Worm (Caenorhabditis elegans): ENCODE results near the gene F52H3.11.
A peak's percentile ranks its signal among the peaks of the same experiment; 100 is the strongest.

The F52H3.11 gene

DNA sequence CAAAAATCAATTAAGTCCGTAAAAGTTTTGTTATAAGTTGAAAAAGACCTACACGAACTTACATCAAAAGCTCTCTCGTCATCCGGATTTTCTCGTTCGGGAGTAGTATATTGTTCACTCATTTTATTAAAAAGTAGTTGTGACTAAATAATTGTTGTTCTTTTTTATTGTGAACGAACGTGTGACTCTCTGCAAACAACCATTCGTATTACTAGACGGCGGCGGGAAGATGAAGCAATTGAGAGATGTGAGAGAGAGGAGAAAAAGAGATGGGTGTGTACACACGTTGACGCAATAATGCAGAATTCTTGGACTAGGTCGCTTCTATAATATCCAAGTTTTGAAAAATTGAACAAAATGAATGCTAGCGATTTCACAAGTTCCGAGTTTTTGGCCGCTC, at the start of gene F52H3.11, which contains the start of gene bath-38:
Gene F52H3.11 (minus strand): TSS at position 203 of the 400 bp plus-strand sequence.
Gene bath-38 (minus strand): TSS at position 310 of the 400 bp plus-strand sequence.
- TF ChIP-seq pha-4 (tag; optimal IDR thresholded peaks at IDR 0.05) (peak; percentile 89), nfya-1 (tag; optimal IDR thresholded peaks at IDR 0.05; ENCODE audit: insufficient read depth) (peak; percentile 55), unc-62 (GFP tag; optimal IDR thresholded peaks at IDR 0.05) (no peak), ama-1 (optimal IDR thresholded peaks at IDR 0.05) (no peak), elt-2 (tag; optimal IDR thresholded peaks at IDR 0.05) (peak; percentile 24), ceh-9 (tag; optimal IDR thresholded peaks at IDR 0.05) (no peak), tbx-2 (tag; optimal IDR thresholded peaks at IDR 0.05) (no peak), lin-15B (tag; optimal IDR thresholded peaks at IDR 0.05) (peak; percentile 16), ceh-16 (tag; optimal IDR thresholded peaks at IDR 0.05) (no peak), egl-5 (tag; optimal IDR thresholded peaks at IDR 0.05) (peak; percentile 49), egl-27 (tag; optimal IDR thresholded peaks at IDR 0.05) (no peak), daf-12 (tag; optimal IDR thresholded peaks at IDR 0.05) (no peak), ceh-82 (tag; optimal IDR thresholded peaks at IDR 0.05) (no peak), sea-2 (GFP tag; optimal IDR thresholded peaks at IDR 0.05) (no peak), ceh-28 (tag; optimal IDR thresholded peaks at IDR 0.05) (no peak), jun-1 (tag; optimal IDR thresholded peaks at IDR 0.05) (no peak), nhr-11 (tag; optimal IDR thresholded peaks at IDR 0.05) (no peak), nhr-25 (tag; optimal IDR thresholded peaks at IDR 0.05) (peak; percentile 34), nhr-237 (tag; optimal IDR thresholded peaks at IDR 0.05) (no peak), fkh-10 (GFP tag; optimal IDR thresholded peaks at IDR 0.05) (no peak), lin-39 (tag; optimal IDR thresholded peaks at IDR 0.05) (peak; percentile 21), nhr-76 (tag; optimal IDR thresholded peaks at IDR 0.05) (no peak), snpc-4 (tag; optimal IDR thresholded peaks at IDR 0.05) (peak; percentile 66)

DNA sequence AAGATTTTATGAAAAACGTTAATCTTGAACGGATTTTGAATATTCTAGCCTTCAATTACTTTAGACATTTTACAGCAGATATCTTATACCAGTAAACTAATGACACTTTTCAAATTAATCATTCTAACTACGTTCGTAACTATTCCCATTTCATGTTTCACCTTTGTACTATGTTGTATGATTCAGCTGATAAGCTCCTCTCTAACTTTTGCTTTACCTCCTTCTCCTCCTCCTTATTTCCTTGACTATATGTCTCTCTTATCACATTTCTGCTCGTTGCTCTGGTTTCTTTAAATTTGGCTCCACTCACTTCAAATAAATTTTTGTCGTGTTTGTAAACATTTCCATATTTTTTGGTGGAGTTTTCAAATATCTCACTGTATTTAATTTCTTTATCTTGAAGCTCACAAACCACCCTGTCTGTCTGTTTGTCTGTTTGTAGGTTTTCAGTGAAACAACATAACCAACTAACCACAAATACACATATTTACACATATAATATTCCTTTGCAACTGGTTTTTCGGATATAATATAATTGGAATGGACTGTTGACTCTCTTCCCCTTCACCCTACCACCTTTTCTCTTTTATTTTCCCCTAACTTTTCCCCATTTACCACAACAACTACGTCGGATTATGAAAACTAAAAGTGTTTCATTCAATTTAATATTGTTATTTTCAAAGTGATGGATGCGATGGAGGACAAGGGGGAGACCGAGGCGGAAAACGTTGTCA, 49.4 kb upstream of the F52H3.11 start, which contains the start of gene lact-2:
Gene lact-2 (plus strand): TSS at position 684 of the 734 bp plus-strand sequence.
- TF ChIP-seq elt-2 (tag; optimal IDR thresholded peaks at IDR 0.05) (peak; percentile 76), pqm-1 (tag; optimal IDR thresholded peaks at IDR 0.05) (peak; percentile 77), snpc-4 (tag; optimal IDR thresholded peaks at IDR 0.05) (no peak)

- TF ChIP-seq unc-39 (tag; optimal IDR thresholded peaks at IDR 0.05): no peak
- no peak for TF ChIP-seq nhr-237 (tag; optimal IDR thresholded peaks at IDR 0.05)
- no peak for TF ChIP-seq tbx-2 (tag; optimal IDR thresholded peaks at IDR 0.05)
- no peak for TF ChIP-seq snpc-4 (tag; optimal IDR thresholded peaks at IDR 0.05)
- no peak for TF ChIP-seq ztf-4 (tag; optimal IDR thresholded peaks at IDR 0.05)
- TF ChIP-seq nhr-67 (tag; optimal IDR thresholded peaks at IDR 0.05): no peak
- TF ChIP-seq nhr-12 (tag; optimal IDR thresholded peaks at IDR 0.05): no peak
Observed at ce11 chrII:10093120-10093519, 48.2 kb upstream of the F52H3.11 start.

ce11 chrII:10084482-10084881, 39.5 kb upstream of the F52H3.11 start:
- no peak for TF ChIP-seq eor-1 (tag; optimal IDR thresholded peaks at IDR 0.05)
- TF ChIP-seq snpc-4 (tag; optimal IDR thresholded peaks at IDR 0.05): no peak
- TF ChIP-seq egl-5 (tag; optimal IDR thresholded peaks at IDR 0.05): no peak
- TF ChIP-seq R02D3.7 (tag; optimal IDR thresholded peaks at IDR 0.05): no peak
- TF ChIP-seq ZK546.5 (tag; optimal IDR thresholded peaks at IDR 0.05): no peak

DNA sequence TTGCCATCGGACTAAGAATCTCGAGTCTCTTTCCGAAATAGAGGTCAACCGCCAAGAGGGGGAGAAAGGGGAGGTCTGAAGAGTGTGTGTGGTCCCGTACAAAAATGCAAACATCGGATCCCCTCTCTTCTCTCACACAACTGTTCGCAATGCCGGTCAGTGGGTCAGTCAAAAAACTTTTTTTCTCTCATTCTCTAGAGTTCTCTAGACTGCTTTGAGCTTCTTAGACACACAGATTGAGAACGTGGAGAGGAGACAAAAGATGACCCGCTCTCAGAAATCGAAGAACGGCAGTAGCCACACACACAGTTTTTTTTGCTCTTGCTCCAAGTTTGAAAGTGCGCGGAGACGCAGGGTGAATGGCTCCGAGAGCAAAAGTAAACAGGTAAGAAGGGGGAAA, 30.8 kb upstream of the F52H3.11 start:
- TF ChIP-seq egl-5 (tag; optimal IDR thresholded peaks at IDR 0.05) (no peak), pha-4 (tag; optimal IDR thresholded peaks at IDR 0.05) (peak; percentile 84)

ce11 chrII:10073986-10074385, 29.0 kb upstream of the F52H3.11 start:
- TF ChIP-seq ceh-16 (tag; optimal IDR thresholded peaks at IDR 0.05) (no peak), elt-2 (tag; optimal IDR thresholded peaks at IDR 0.05) (no peak), elt-3 (tag; optimal IDR thresholded peaks at IDR 0.05) (peak in 2 of 3 experiments; percentile 71 to 92), nhr-12 (tag; optimal IDR thresholded peaks at IDR 0.05) (no peak), mdl-1 (tag; optimal IDR thresholded peaks at IDR 0.05) (no peak), nhr-25 (tag; optimal IDR thresholded peaks at IDR 0.05) (no peak), unc-39 (tag; optimal IDR thresholded peaks at IDR 0.05) (no peak), nhr-77 (tag; optimal IDR thresholded peaks at IDR 0.05) (no peak), ztf-11 (tag; optimal IDR thresholded peaks at IDR 0.05) (no peak)
